Fruit fly (Drosophila melanogaster) whole organism, wandering third instar larva: ENCODE data around the gene Tsen2.

Experiments
- Abd-B ChIP-seq: fragments of >200 bp; optimal IDR thresholded peaks from 2 replicates; lab custom pipeline; 2017; ENCODE audit warnings: missing biosample characterization, missing genetic modification characterization
- CG32264 ChIP-seq: fragments of 200-800 bp; sonication (Bioruptor generic); optimal IDR thresholded peaks from 2 replicates; lab custom pipeline; 2016; ENCODE audit warnings: missing biosample characterization, missing genetic modification characterization
- CG9705 ChIP-seq: fragments of 200-800 bp; sonication (Bioruptor generic); optimal IDR thresholded peaks from 2 replicates; lab custom pipeline; 2018; ENCODE audit warnings: missing biosample characterization, mild to moderate bottlenecking, missing genetic modification characterization
- CrebA ChIP-seq: fragments of 200-800 bp; sonication (Bioruptor generic); optimal IDR thresholded peaks from 2 replicates; lab custom pipeline; 2016; ENCODE audit warnings: missing biosample characterization, mild to moderate bottlenecking, missing genetic modification characterization, borderline replicate concordance
- Dfd ChIP-seq: fragments of >200 bp; optimal IDR thresholded peaks from 2 replicates; lab custom pipeline; 2017; ENCODE audit warnings: missing biosample characterization, missing genetic modification characterization
- Dif ChIP-seq: fragments of 200-275, 200-300 bp; sonication (Bioruptor generic); optimal IDR thresholded peaks from 2 replicates; lab custom pipeline; 2018; ENCODE audit warnings: missing biosample characterization, missing genetic modification characterization; ENCODE audit not compliant: partially characterized antibody
- GATAd ChIP-seq: sonication (Bioruptor generic); optimal IDR thresholded peaks from 2 replicates; lab custom pipeline; 2016; ENCODE audit warnings: missing biosample characterization, missing genetic modification characterization
- Hnf4 ChIP-seq: fragments of 200-800 bp; sonication (Bioruptor generic); optimal IDR thresholded peaks from 2 replicates; lab custom pipeline; 2016; ENCODE audit warnings: missing biosample characterization, mild to moderate bottlenecking, missing genetic modification characterization
- Hr78 ChIP-seq: fragments of >200 bp; optimal IDR thresholded peaks from 2 replicates; lab custom pipeline; 2017; ENCODE audit warnings: missing biosample characterization, missing genetic modification characterization
- Jra ChIP-seq: sonication (Bioruptor generic); optimal IDR thresholded peaks from 2 replicates; lab custom pipeline; 2016; ENCODE audit warnings: missing biosample characterization, missing genetic modification characterization
- Mio ChIP-seq: sonication (Bioruptor generic); optimal IDR thresholded peaks from 2 replicates; lab custom pipeline; 2016; ENCODE audit warnings: missing biosample characterization, missing genetic modification characterization
- Myc ChIP-seq: fragments of >200 bp; optimal IDR thresholded peaks from 2 replicates; lab custom pipeline; 2017
- Sp1 ChIP-seq: fragments of 200-800 bp; sonication (Bioruptor generic); optimal IDR thresholded peaks from 3 replicates; lab custom pipeline; 2019; ENCODE audit warnings: missing biosample characterization, mild to moderate bottlenecking, missing genetic modification characterization, moderate library complexity
- Vsx2 ChIP-seq: fragments of 200-300, 225-300 bp; sonication (Bioruptor generic); optimal IDR thresholded peaks from 2 replicates; lab custom pipeline; 2018; ENCODE audit warnings: missing biosample characterization, missing genetic modification characterization; ENCODE audit not compliant: partially characterized antibody
- brk ChIP-seq: fragments of 200-800 bp; sonication (Bioruptor generic); optimal IDR thresholded peaks from 2 replicates; lab custom pipeline; 2016; ENCODE audit warnings: missing biosample characterization, mild to moderate bottlenecking, missing genetic modification characterization
- dl ChIP-seq, 2 experiments: fragments of 175-275, 200-275 bp in 1 of 2; fragments of 200-275 bp in 1 of 2; sonication (Bioruptor generic); optimal IDR thresholded peaks; lab custom pipeline; 2018; ENCODE audit warnings: mild to moderate bottlenecking in 2 of 2, missing biosample characterization in 2 of 2, missing genetic modification characterization in 2 of 2, moderate library complexity in 2 of 2; ENCODE audit not compliant: partially characterized antibody in 2 of 2, insufficient read depth in 1 of 2
- dmrt93B ChIP-seq: fragments of 200-800 bp; sonication (Bioruptor generic); optimal IDR thresholded peaks from 2 replicates; lab custom pipeline; 2018; ENCODE audit warnings: missing biosample characterization, mild to moderate bottlenecking, missing genetic modification characterization
- ey ChIP-seq: fragments of 200-800 bp; sonication (Bioruptor generic); optimal IDR thresholded peaks from 2 replicates; lab custom pipeline; 2016; ENCODE audit warnings: missing biosample characterization, missing genetic modification characterization
- fru ChIP-seq: fragments of 200-800 bp; sonication (Bioruptor generic); optimal IDR thresholded peaks from 3 replicates; lab custom pipeline; 2016; ENCODE audit warnings: missing biosample characterization, mild to moderate bottlenecking, missing genetic modification characterization
- h ChIP-seq: fragments of 200-800 bp; sonication (Bioruptor generic); optimal IDR thresholded peaks from 3 replicates; lab custom pipeline; 2016; ENCODE audit warnings: missing biosample characterization, mild to moderate bottlenecking, missing genetic modification characterization
- jim ChIP-seq: fragments of 175-275, 200-325 bp; sonication (Bioruptor generic); optimal IDR thresholded peaks from 2 replicates; lab custom pipeline; 2016; ENCODE audit warnings: missing biosample characterization, mild to moderate bottlenecking, missing genetic modification characterization
- lola ChIP-seq: fragments of >200 bp; optimal IDR thresholded peaks from 2 replicates; lab custom pipeline; 2017; ENCODE audit warnings: missing biosample characterization, missing genetic modification characterization
- psq ChIP-seq: fragments of 200-800 bp; sonication (Bioruptor generic); optimal IDR thresholded peaks from 3 replicates; lab custom pipeline; 2017; ENCODE audit warnings: missing biosample characterization, mild to moderate bottlenecking, missing genetic modification characterization, moderate library complexity
- rgr ChIP-seq: fragments of 200-800 bp; sonication (Bioruptor generic); optimal IDR thresholded peaks from 3 replicates; lab custom pipeline; 2016; ENCODE audit warnings: missing biosample characterization, mild to moderate bottlenecking, missing genetic modification characterization
- sage ChIP-seq: fragments of 200-800 bp; sonication (Bioruptor generic); optimal IDR thresholded peaks from 2 replicates; lab custom pipeline; 2016; ENCODE audit warnings: missing biosample characterization, mild to moderate bottlenecking, missing genetic modification characterization
- sv ChIP-seq: fragments of 200-800 bp; sonication (Bioruptor generic); optimal IDR thresholded peaks from 3 replicates; lab custom pipeline; 2016; ENCODE audit warnings: missing biosample characterization, missing genetic modification characterization
- tai ChIP-seq: sonication (Bioruptor generic); optimal IDR thresholded peaks from 2 replicates; lab custom pipeline; 2016; ENCODE audit warnings: missing biosample characterization, missing genetic modification characterization

Gene Tsen2

dm6 chr2L:16752340-16752739 is 22.8 kb downstream of the Tsen2 start:
- no peak for TF ChIP-seq brk (GFP tag; lab: Kevin White, UChicago)
- TF ChIP-seq Myc (lab: Kevin White, UChicago): no peak
- TF ChIP-seq CG9705 (GFP tag; lab: Kevin White, UChicago): no peak
- TF ChIP-seq psq (GFP tag; lab: Kevin White, UChicago): no peak
- no peak for TF ChIP-seq Sp1 (GFP tag; lab: Kevin White, UChicago)
- TF ChIP-seq GATAd (GFP tag; lab: Kevin White, UChicago): no peak
- TF ChIP-seq rgr (GFP tag; lab: Kevin White, UChicago): no peak
- no peak for TF ChIP-seq Dfd

- TF ChIP-seq dl (GFP tag; optimal IDR thresholded peaks at IDR 0.05; lab: Kevin White, UChicago; ENCODE audit: insufficient read depth in 1 of 2, partially characterized antibody in 2 of 2) (no peak), Dif (GFP tag; lab: Kevin White, UChicago) (peak; percentile 52), dmrt93B (GFP tag; lab: Kevin White, UChicago) (no peak)
These were observed 24.5 kb downstream of the Tsen2 start, which contains the start of gene yellow-b for dm6 chr2L:16754074-16754473. Gene yellow-b (plus strand): TSS chr2L:16754336.

- TF ChIP-seq lola (GFP tag; lab: Kevin White, UChicago): no peak
- no peak for TF ChIP-seq Mio (GFP tag; lab: Kevin White, UChicago)
- TF ChIP-seq Sp1 (GFP tag; lab: Kevin White, UChicago): no peak
- TF ChIP-seq, all 38 proteins: peak for 0
These were observed 31.2 kb downstream of the Tsen2 start, which contains the start of gene ppk17 for dm6 chr2L:16760504-16761417. Gene ppk17 (minus strand): TSS chr2L:16760554.

- TF ChIP-seq fru (GFP tag; lab: Kevin White, UChicago): no peak
- TF ChIP-seq Abd-B: no peak
- TF ChIP-seq GATAd (GFP tag; lab: Kevin White, UChicago): no peak
- no peak for TF ChIP-seq Mio (GFP tag; lab: Kevin White, UChicago)
- no peak for TF ChIP-seq tai
- no peak for TF ChIP-seq sv (GFP tag; lab: Kevin White, UChicago)
- TF ChIP-seq Jra: no peak
- no peak for TF ChIP-seq Vsx2 (GFP tag; lab: Kevin White, UChicago)
- TF ChIP-seq h (GFP tag; lab: Kevin White, UChicago): no peak
- no peak for TF ChIP-seq CrebA (GFP tag; lab: Kevin White, UChicago)
- TF ChIP-seq CG32264 (GFP tag; lab: Kevin White, UChicago): no peak
- no peak for TF ChIP-seq rgr (GFP tag; lab: Kevin White, UChicago)
- TF ChIP-seq Hr78 (GFP tag; lab: Kevin White, UChicago): no peak
- no peak for TF ChIP-seq sage (GFP tag; lab: Kevin White, UChicago)
- no peak for TF ChIP-seq lola (GFP tag; lab: Kevin White, UChicago)
- TF ChIP-seq, all 38 proteins: peak for 0
These were observed 32.3 kb downstream of the Tsen2 start for dm6 chr2L:16761891-16762290.

- TF ChIP-seq fru (GFP tag; lab: Kevin White, UChicago): no peak
- no peak for TF ChIP-seq jim (GFP tag; lab: Kevin White, UChicago)
- TF ChIP-seq Hnf4 (GFP tag; lab: Kevin White, UChicago): no peak
- TF ChIP-seq Sp1 (GFP tag; lab: Kevin White, UChicago): no peak
- no peak for TF ChIP-seq Dif (GFP tag; lab: Kevin White, UChicago)
- TF ChIP-seq ey (GFP tag; lab: Kevin White, UChicago): no peak
These were observed 34.9 kb downstream of the Tsen2 start for dm6 chr2L:16764480-16764879.
